Fruit fly (Drosophila melanogaster): Measurements from ENCODE around the gene CG5280.

CG5280 gene

DNA sequence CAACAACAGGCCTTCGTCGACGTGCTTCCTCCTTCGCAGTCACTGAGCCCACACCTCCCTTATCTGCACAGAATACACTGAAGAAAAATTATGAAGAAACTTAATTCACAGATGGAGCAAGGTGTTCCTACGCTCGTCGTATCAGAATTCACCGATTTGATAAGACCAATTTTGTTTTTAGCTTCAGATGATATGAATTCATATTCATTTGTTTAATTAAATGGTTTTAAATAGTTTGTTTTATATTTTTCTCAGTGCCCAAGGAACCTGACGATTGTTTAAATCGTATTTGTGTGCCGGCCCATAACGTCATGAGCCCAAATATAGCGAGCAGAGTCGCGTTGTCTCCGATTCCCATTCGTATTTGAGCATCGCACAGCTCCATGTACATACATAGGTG is 33.6 kb upstream of the CG5280 start (continued):
- TF ChIP-seq CG2875 (GFP tag; optimal IDR thresholded peaks at IDR 0.05) (peak; percentile 46), gem (tag; optimal IDR thresholded peaks at IDR 0.05) (peak; percentile 80), CG2712 (tag; optimal IDR thresholded peaks at IDR 0.05) (peak; percentile 85), wek (GFP tag; optimal IDR thresholded peaks at IDR 0.05) (no peak), stwl (tag; optimal IDR thresholded peaks at IDR 0.05) (no peak), CG14050 (GFP tag; IDR thresholded peaks at IDR 0.05) (0 out of 3 replicates have a peak, but pooled peaks have one; percentile 12), CG16779 (GFP tag; IDR thresholded peaks at IDR 0.05) (no peak), HmgZ (tag; optimal IDR thresholded peaks at IDR 0.05) (no peak), Xrp1 (GFP tag; IDR thresholded peaks at IDR 0.05) (peak; percentile 85), fd3F (GFP tag; optimal IDR thresholded peaks at IDR 0.05) (no peak), CG10431 (GFP tag; optimal IDR thresholded peaks at IDR 0.05) (no peak), CG14710 (tag; optimal IDR thresholded peaks at IDR 0.05) (peak; percentile 79), Mad (GFP tag; optimal IDR thresholded peaks at IDR 0.05) (peak; percentile 58), lov (optimal IDR thresholded peaks at IDR 0.05) (no peak), lov (GFP tag; IDR thresholded peaks at IDR 0.05) (peak; percentile 62; the same call in 1 of the 3 replicates), CG17328 (GFP tag; IDR thresholded peaks at IDR 0.05) (peak; percentile 66), eyg (GFP tag; optimal IDR thresholded peaks at IDR 0.05) (no peak), Hr3 (GFP tag; optimal IDR thresholded peaks at IDR 0.05) (peak; percentile 52), Sry-δ (GFP tag; optimal IDR thresholded peaks at IDR 0.05) (peak; percentile 20), sna (GFP tag; IDR thresholded peaks at IDR 0.05; ENCODE audit: partially characterized antibody) (no peak), CG9876 (GFP tag; optimal IDR thresholded peaks at IDR 0.05) (no peak), CG7745 (tag; optimal IDR thresholded peaks at IDR 0.05) (no peak), CG8388 (GFP tag; optimal IDR thresholded peaks at IDR 0.05) (peak; percentile 58), zen2 (GFP tag; IDR thresholded peaks at IDR 0.05; ENCODE audit: partially characterized antibody) (no peak), CG1233 (GFP tag; optimal IDR thresholded peaks at IDR 0.05) (peak; percentile 55), croc (GFP tag; conservative IDR thresholded peaks at IDR 0.05) (peak; percentile 69), CG7271 (tag; optimal IDR thresholded peaks at IDR 0.05) (peak; percentile 74), CG31224 (GFP tag; IDR thresholded peaks at IDR 0.05) (peak; percentile 43), B-H1 (GFP tag; IDR thresholded peaks at IDR 0.05) (no peak), Hsf (GFP tag; optimal IDR thresholded peaks at IDR 0.05) (peak; percentile 72), CG1529 (GFP tag; optimal IDR thresholded peaks at IDR 0.05) (peak; percentile 28), ase (GFP tag; IDR thresholded peaks at IDR 0.05) (no peak), zf30C (GFP tag; optimal IDR thresholded peaks at IDR 0.05) (peak; percentile 90), CG14441 (GFP tag; IDR thresholded peaks at IDR 0.05) (peak; percentile 28; the same call in 1 of the 2 replicates), CG15479 (GFP tag; optimal IDR thresholded peaks at IDR 0.05) (peak; percentile 80), ken (GFP tag; IDR thresholded peaks at IDR 0.05) (no peak), mld (GFP tag; IDR thresholded peaks at IDR 0.05; ENCODE audit: partially characterized antibody) (no peak), CG13424 (tag; optimal IDR thresholded peaks at IDR 0.05) (peak; percentile 55), Dek (tag; optimal IDR thresholded peaks at IDR 0.05) (no peak), repo (GFP tag; optimal IDR thresholded peaks at IDR 0.05) (no peak), CG3847 (GFP tag; IDR thresholded peaks at IDR 0.05) (0 out of 2 replicates have a peak, but pooled peaks have one; percentile 19), pb (GFP tag; optimal IDR thresholded peaks at IDR 0.05) (no peak), gcm (GFP tag; optimal IDR thresholded peaks at IDR 0.05) (peak; percentile 51), kni (GFP tag; optimal IDR thresholded peaks at IDR 0.05) (no peak), CG13894 (tag; optimal IDR thresholded peaks at IDR 0.05) (no peak), HLH54F (GFP tag; optimal IDR thresholded peaks at IDR 0.05) (peak; percentile 45), lilli (GFP tag; optimal IDR thresholded peaks at IDR 0.05) (peak; percentile 73), CG34422 (GFP tag; IDR thresholded peaks at IDR 0.05) (peak; percentile 59; the same call in 1 of the 3 replicates), sug (tag; optimal IDR thresholded peaks at IDR 0.05) (no peak), CG9215 (GFP tag; IDR thresholded peaks at IDR 0.05) (peak; percentile 27; the same call in 1 of the 2 replicates), dmrt99B (tag; optimal IDR thresholded peaks at IDR 0.05) (peak; percentile 59)
